Worm (Caenorhabditis elegans) whole organism, L3 larva: Measurements from ENCODE around the gene glb-3.

Source experiments
- R02D3.7 ChIP-seq: fragments of 150-350 bp; optimal IDR thresholded peaks from 2 replicates; lab custom pipeline; 2014; ENCODE audit warnings: missing biosample characterization, missing genetic modification characterization
- aly-2 ChIP-seq: fragments of 150-350 bp; optimal IDR thresholded peaks from 2 replicates; lab custom pipeline; 2014; ENCODE audit warnings: missing biosample characterization, missing genetic modification characterization
- ama-1 ChIP-seq: fragments of 150-350 bp; optimal IDR thresholded peaks from 2 replicates; lab custom pipeline; 2018
- ceh-16 ChIP-seq: sonication (generic microtip); optimal IDR thresholded peaks from 2 replicates; lab custom pipeline; 2017; ENCODE audit warnings: missing biosample characterization, missing genetic modification characterization
- ceh-82 ChIP-seq: fragments of 150-350 bp; optimal IDR thresholded peaks from 2 replicates; lab custom pipeline; 2014; ENCODE audit warnings: missing biosample characterization, missing genetic modification characterization
- daf-12 ChIP-seq: fragments of 150-350 bp; optimal IDR thresholded peaks from 2 replicates; lab custom pipeline; 2014; ENCODE audit warnings: missing biosample characterization, missing genetic modification reagents, missing genetic modification characterization
- egl-5 ChIP-seq: fragments of 150-350 bp; optimal IDR thresholded peaks from 2 replicates; lab custom pipeline; 2017; ENCODE audit warnings: missing biosample characterization, missing genetic modification reagents, missing genetic modification characterization, inconsistent platforms
- elt-1 ChIP-seq: fragments of 150-350 bp; optimal IDR thresholded peaks from 2 replicates; lab custom pipeline; 2014; ENCODE audit warnings: missing biosample characterization, missing genetic modification characterization
- elt-2 ChIP-seq: sonication (generic microtip); optimal IDR thresholded peaks from 2 replicates; lab custom pipeline; 2016; ENCODE audit warnings: missing genetic modification reagents, mild to moderate bottlenecking, missing genetic modification characterization, missing compliant biosample characterization
- elt-3 ChIP-seq, 3 experiments: fragments of 150-350 bp in 1 of 3; sonication (generic microtip) in 2 of 3; optimal IDR thresholded peaks; 2 replicates in 2 of 3; 4 replicates in 1 of 3; lab custom pipeline; 2014 to 2017; ENCODE audit warnings: missing biosample characterization in 3 of 3, missing genetic modification characterization in 3 of 3
- eor-1 ChIP-seq, 2 experiments: fragments of 150-350 bp; optimal IDR thresholded peaks; 2 replicates each; lab custom pipeline; 2014 to 2018; ENCODE audit warnings: missing biosample characterization in 2 of 2, missing genetic modification characterization in 2 of 2
- fos-1 ChIP-seq: fragments of 150-350 bp; optimal IDR thresholded peaks from 2 replicates; lab custom pipeline; 2014; ENCODE audit warnings: missing biosample characterization, missing genetic modification characterization
- hmg-11 ChIP-seq: sonication (generic microtip); optimal IDR thresholded peaks from 2 replicates; lab custom pipeline; 2016; ENCODE audit warnings: missing genetic modification characterization, missing compliant biosample characterization
- jun-1 ChIP-seq: fragments of 150-350 bp; optimal IDR thresholded peaks from 2 replicates; lab custom pipeline; 2014; ENCODE audit warnings: missing biosample characterization, missing genetic modification reagents, missing genetic modification characterization
- lin-39 ChIP-seq: fragments of 150-350 bp; optimal IDR thresholded peaks from 2 replicates; lab custom pipeline; 2018; ENCODE audit warnings: missing biosample characterization, missing genetic modification reagents, missing genetic modification characterization
- mdl-1 ChIP-seq: fragments of 150-350 bp; optimal IDR thresholded peaks from 2 replicates; lab custom pipeline; 2014; ENCODE audit warnings: missing biosample characterization, missing genetic modification characterization
- mml-1 ChIP-seq: fragments of 150-350 bp; sonication (generic microtip); optimal IDR thresholded peaks from 3 replicates; lab custom pipeline; 2014; ENCODE audit warnings: missing biosample characterization, missing genetic modification characterization
- nfya-1 ChIP-seq: sonication (generic microtip); optimal IDR thresholded peaks from 2 replicates; lab custom pipeline; 2017; ENCODE audit warnings: missing genetic modification characterization, mild to moderate bottlenecking, missing compliant biosample characterization, antibody characterized with exemption, moderate library complexity; ENCODE audit not compliant: insufficient read depth
- nhr-11 ChIP-seq: fragments of 150-350 bp; optimal IDR thresholded peaks from 2 replicates; lab custom pipeline; 2014; ENCODE audit warnings: missing biosample characterization, missing genetic modification characterization
- nhr-23 ChIP-seq: fragments of 150-350 bp; optimal IDR thresholded peaks from 2 replicates; lab custom pipeline; 2014; ENCODE audit warnings: missing biosample characterization, missing genetic modification reagents, missing genetic modification characterization
- nhr-237 ChIP-seq: fragments of 150-350 bp; optimal IDR thresholded peaks from 2 replicates; lab custom pipeline; 2014; ENCODE audit warnings: missing biosample characterization, missing genetic modification characterization
- nhr-25 ChIP-seq: sonication (generic microtip); optimal IDR thresholded peaks from 2 replicates; lab custom pipeline; 2017; ENCODE audit warnings: missing biosample characterization, missing genetic modification characterization
- nhr-28 ChIP-seq: fragments of 150-350 bp; optimal IDR thresholded peaks from 2 replicates; lab custom pipeline; 2014; ENCODE audit warnings: missing biosample characterization, missing genetic modification characterization
- nhr-43 ChIP-seq: sonication (generic microtip); optimal IDR thresholded peaks from 2 replicates; lab custom pipeline; 2016; ENCODE audit warnings: mild to moderate bottlenecking, missing genetic modification characterization, missing compliant biosample characterization; ENCODE audit not compliant: poor library complexity, severe bottlenecking
- nhr-76 ChIP-seq: fragments of 150-350 bp; sonication (generic microtip); optimal IDR thresholded peaks from 5 replicates; lab custom pipeline; 2014; ENCODE audit warnings: missing biosample characterization, missing genetic modification characterization
- pha-4 ChIP-seq: fragments of 150-350 bp; optimal IDR thresholded peaks from 2 replicates; lab custom pipeline; 2014; ENCODE audit warnings: missing biosample characterization, missing genetic modification reagents, missing genetic modification characterization
- skn-1 ChIP-seq: fragments of 150-350 bp; optimal IDR thresholded peaks from 2 replicates; lab custom pipeline; 2014; ENCODE audit warnings: missing biosample characterization, missing genetic modification characterization
- unc-39 ChIP-seq: sonication (generic microtip); optimal IDR thresholded peaks from 4 replicates; lab custom pipeline; 2017; ENCODE audit warnings: missing biosample characterization, missing genetic modification characterization
- unc-62 ChIP-seq: fragments of 150-350 bp; sonication (generic microtip); optimal IDR thresholded peaks from 4 replicates; lab custom pipeline; 2014; ENCODE audit warnings: missing biosample characterization, missing genetic modification reagents, missing genetic modification characterization
- zag-1 ChIP-seq: fragments of 150-350 bp; optimal IDR thresholded peaks from 2 replicates; lab custom pipeline; 2014; ENCODE audit warnings: missing biosample characterization, missing genetic modification characterization
- ztf-11 ChIP-seq: fragments of 150-350 bp; optimal IDR thresholded peaks from 2 replicates; lab custom pipeline; 2014; ENCODE audit warnings: missing biosample characterization, missing genetic modification characterization
- ztf-4 ChIP-seq: fragments of 150-350 bp; optimal IDR thresholded peaks from 2 replicates; lab custom pipeline; 2014; ENCODE audit warnings: missing biosample characterization, missing genetic modification characterization

glb-3 gene

ce11 chrV:11148971-11149370 is 14.6 kb downstream of the glb-3 start:
- TF ChIP-seq elt-3 (tag; optimal IDR thresholded peaks at IDR 0.05; lab: Kevin White, UChicago) (peak in 1 of 3 experiments; percentile 36), pha-4 (no peak), zag-1 (no peak), nhr-25 (tag; lab: Kevin White, UChicago) (peak; percentile 36), egl-5 (tag; lab: Kevin White, UChicago) (no peak)

ce11 chrV:11149405-11149804 is 15.0 kb downstream of the glb-3 start, which contains the start of gene T19C4.1:
Gene T19C4.1, plus strand, starts transcription at chrV:11149705.
- TF ChIP-seq R02D3.7, result no peak
- TF ChIP-seq daf-12 (tag; lab: Kevin White, UChicago), result no peak
- no peak for TF ChIP-seq ama-1 (lab: Kevin White, UChicago)
- TF ChIP-seq eor-1 (tag; optimal IDR thresholded peaks at IDR 0.05; lab: Kevin White, UChicago), result no peak
- TF ChIP-seq hmg-11 (tag; lab: Kevin White, UChicago), result no peak
- TF ChIP-seq, all 47 proteins: peak for 0

ce11 chrV:11152333-11152732 is 17.9 kb downstream of the glb-3 start, which contains the start of gene srg-39:
Gene srg-39, minus strand, starts transcription at chrV:11152433.
- TF ChIP-seq mml-1 (tag; lab: Kevin White, UChicago), result no peak
- TF ChIP-seq egl-5 (tag; lab: Kevin White, UChicago), result no peak
- no peak for TF ChIP-seq lin-39

ce11 chrV:11155553-11155952 is 21.2 kb downstream of the glb-3 start, which contains the start of gene srg-38:
Gene srg-38, minus strand, starts transcription at chrV:11155653.
- TF ChIP-seq jun-1 (tag; lab: Kevin White, UChicago) (no peak), ztf-11 (tag; lab: Kevin White, UChicago) (no peak), zag-1 (no peak), nfya-1 (tag; lab: Kevin White, UChicago) (no peak), unc-39 (tag; lab: Kevin White, UChicago) (no peak), aly-2 (tag; lab: Kevin White, UChicago) (no peak), unc-62 (GFP tag; lab: Kevin White, UChicago) (no peak)

- TF ChIP-seq fos-1 (tag; lab: Kevin White, UChicago) (no peak), nhr-43 (tag; lab: Kevin White, UChicago) (no peak), elt-2 (tag; lab: Kevin White, UChicago) (peak; percentile 42), nhr-237 (tag; lab: Kevin White, UChicago) (no peak), unc-62 (GFP tag; lab: Kevin White, UChicago) (no peak), egl-5 (tag; lab: Kevin White, UChicago) (no peak), aly-2 (tag; lab: Kevin White, UChicago) (no peak), ceh-16 (no peak)
- TF ChIP-seq, all 47 proteins: peak for 1
Observed at ce11 chrV:11156589-11156988, 22.2 kb downstream of the glb-3 start.

- no peak for TF ChIP-seq mdl-1
- no peak for TF ChIP-seq nhr-23 (tag; lab: Kevin White, UChicago)
- no peak for TF ChIP-seq elt-3 (tag; optimal IDR thresholded peaks at IDR 0.05; lab: Kevin White, UChicago)
- no peak for TF ChIP-seq daf-12 (tag; lab: Kevin White, UChicago)
- TF ChIP-seq eor-1 (tag; optimal IDR thresholded peaks at IDR 0.05; lab: Kevin White, UChicago), result no peak
- TF ChIP-seq nhr-76 (tag; lab: Kevin White, UChicago), result no peak
- no peak for TF ChIP-seq ztf-4 (tag; lab: Kevin White, UChicago)
- no peak for TF ChIP-seq elt-1
- no peak for TF ChIP-seq egl-5 (tag; lab: Kevin White, UChicago)
- no peak for TF ChIP-seq nfya-1 (tag; lab: Kevin White, UChicago)
- TF ChIP-seq unc-62 (GFP tag; lab: Kevin White, UChicago), result no peak
- TF ChIP-seq zag-1, result no peak
- no peak for TF ChIP-seq nhr-28
- TF ChIP-seq hmg-11 (tag; lab: Kevin White, UChicago), result no peak
- TF ChIP-seq ztf-11 (tag; lab: Kevin White, UChicago), result no peak
- TF ChIP-seq mml-1 (tag; lab: Kevin White, UChicago), result no peak
- no peak for TF ChIP-seq ceh-82 (tag; lab: Kevin White, UChicago)
- TF ChIP-seq ceh-16, result no peak
- no peak for TF ChIP-seq skn-1 (tag; lab: Kevin White, UChicago)
- TF ChIP-seq nhr-11, result no peak
- TF ChIP-seq, all 47 proteins: peak for 0
Observed at ce11 chrV:11157947-11158346, 23.6 kb downstream of the glb-3 start, which contains the start of gene srg-42. Gene srg-42, minus strand, starts transcription at chrV:11158047.
